Fruit fly (Drosophila melanogaster) whole organism, embryonic: ENCODE results near the gene SelG.
A peak's percentile ranks its signal among the peaks of the same experiment; 100 is the strongest.

Experiments used
- Abd-B ChIP-seq: fragments of 200-800 bp; sonication (Bioruptor generic); optimal IDR thresholded peaks from 2 replicates; lab custom pipeline; 2018; ENCODE audit warnings: missing biosample characterization, mild to moderate bottlenecking, missing genetic modification characterization, moderate library complexity
- Aef1 ChIP-seq: fragments of 200-800 bp; sonication (Bioruptor generic); IDR thresholded peaks from 3 replicates; pipeline ENCODE4 v1.3.6; 2022; ENCODE audit warnings: missing biosample characterization, missing genetic modification characterization
- Awh ChIP-seq: fragments of 200-800 bp; sonication (Bioruptor generic); IDR thresholded peaks from 2 replicates; pipeline ENCODE4, ENCODE4 v1.3.6; 2022; ENCODE audit warnings: missing biosample characterization, missing genetic modification characterization
- B-H2 ChIP-seq: fragments of 200-800 bp; sonication (Bioruptor generic); optimal IDR thresholded peaks from 2 replicates; lab custom pipeline; 2018; ENCODE audit warnings: missing biosample characterization, mild to moderate bottlenecking, missing genetic modification characterization
- CG10366 ChIP-seq: fragments of 200-800 bp; sonication (Bioruptor generic); IDR thresholded peaks from 2 replicates; pipeline ENCODE4 v1.3.6; 2022; ENCODE audit warnings: missing biosample characterization, missing genetic modification characterization
- CG12071 ChIP-seq: fragments of 200-800 bp; sonication (Bioruptor generic); optimal IDR thresholded peaks from 3 replicates; lab custom pipeline; 2018; ENCODE audit warnings: missing biosample characterization, mild to moderate bottlenecking, missing genetic modification characterization
- CG15269 ChIP-seq: fragments of 200-800 bp; sonication (Bioruptor generic); optimal IDR thresholded peaks from 2 replicates; lab custom pipeline; 2018; ENCODE audit warnings: missing biosample characterization, mild to moderate bottlenecking, missing genetic modification characterization, moderate library complexity
- CG1602 ChIP-seq: fragments of 200-800 bp; sonication (Bioruptor generic); optimal IDR thresholded peaks from 3 replicates; lab custom pipeline; 2016; ENCODE audit warnings: missing biosample characterization, missing genetic modification characterization
- CG1603 ChIP-seq: fragments of 200-800 bp; sonication (Bioruptor generic); optimal IDR thresholded peaks from 2 replicates; lab custom pipeline; 2019; ENCODE audit warnings: missing biosample characterization, mild to moderate bottlenecking, missing genetic modification characterization, moderate library complexity
- CG16779 ChIP-seq: fragments of 200-800 bp; sonication (Bioruptor generic); IDR thresholded peaks from 2 replicates; pipeline ENCODE4 v1.3.6; 2022; ENCODE audit warnings: missing biosample characterization, missing genetic modification characterization
- CG17359 ChIP-seq: fragments of 200-800 bp; sonication (Bioruptor generic); optimal IDR thresholded peaks from 3 replicates; lab custom pipeline; 2018; ENCODE audit warnings: missing biosample characterization, mild to moderate bottlenecking, missing genetic modification characterization, moderate library complexity
- CG18011 ChIP-seq: fragments of 200-800 bp; sonication (Bioruptor generic); optimal IDR thresholded peaks from 2 replicates; lab custom pipeline; 2017; ENCODE audit warnings: missing biosample characterization, missing genetic modification characterization, mild to moderate bottlenecking, moderate library complexity, missing genotype
- CG2678 ChIP-seq: fragments of 200-800 bp; sonication (Bioruptor generic); optimal IDR thresholded peaks from 3 replicates; lab custom pipeline; 2019; ENCODE audit warnings: missing biosample characterization, mild to moderate bottlenecking, missing genetic modification characterization, moderate library complexity
- CG31441 ChIP-seq: fragments of 200-800 bp; sonication (Bioruptor generic); IDR thresholded peaks from 2 replicates; pipeline ENCODE4 v1.3.6; 2022; ENCODE audit warnings: missing biosample characterization, missing genetic modification characterization
- CG32767 ChIP-seq: fragments of 200-800 bp; sonication (Bioruptor generic); IDR thresholded peaks from 2 replicates; pipeline ENCODE4 v1.3.6; 2022; ENCODE audit warnings: missing biosample characterization, missing genetic modification characterization
- CG3407 ChIP-seq: fragments of 200-800 bp; sonication (Bioruptor generic); optimal IDR thresholded peaks from 2 replicates; lab custom pipeline; 2018; ENCODE audit warnings: missing biosample characterization, mild to moderate bottlenecking, missing genetic modification characterization
- CG3995 ChIP-seq: fragments of 200-800 bp; sonication (Bioruptor generic); optimal IDR thresholded peaks from 3 replicates; lab custom pipeline; 2016; ENCODE audit warnings: missing biosample characterization, missing genetic modification characterization
- CG6683 ChIP-seq: fragments of 200-800 bp; sonication (Bioruptor generic); optimal IDR thresholded peaks from 2 replicates; lab custom pipeline; 2017; ENCODE audit warnings: missing biosample characterization, mild to moderate bottlenecking, missing genetic modification characterization, missing genetic modification reagents
- CG7987 ChIP-seq: fragments of 200-800 bp; sonication (Bioruptor generic); optimal IDR thresholded peaks from 2 replicates; lab custom pipeline; 2018; ENCODE audit warnings: missing biosample characterization, mild to moderate bottlenecking, missing genetic modification characterization, moderate library complexity
- CG8765 ChIP-seq: fragments of 200-800 bp; sonication (Bioruptor generic); IDR thresholded peaks from 2 replicates; pipeline ENCODE4 v1.3.6; 2022; ENCODE audit warnings: missing biosample characterization, missing genetic modification characterization
- CG9437 ChIP-seq: fragments of 200-800 bp; sonication (Bioruptor generic); optimal IDR thresholded peaks from 2 replicates; lab custom pipeline; 2018; ENCODE audit warnings: missing biosample characterization, mild to moderate bottlenecking, missing genetic modification characterization
- CG9817 ChIP-seq: fragments of 200-800 bp; sonication (Bioruptor generic); optimal IDR thresholded peaks from 2 replicates; lab custom pipeline; 2018; ENCODE audit warnings: missing biosample characterization, mild to moderate bottlenecking, missing genetic modification characterization, moderate library complexity
- Camta ChIP-seq: fragments of 200-800 bp; sonication (Bioruptor generic); optimal IDR thresholded peaks from 2 replicates; lab custom pipeline; 2016; ENCODE audit warnings: missing biosample characterization, missing genetic modification characterization
- Dbx ChIP-seq: fragments of 200-800 bp; sonication (Bioruptor generic); IDR thresholded peaks from 3 replicates; pipeline ENCODE4 v1.3.6; 2022; ENCODE audit warnings: missing biosample characterization, missing genetic modification characterization
- Dfd ChIP-seq, 2 experiments: fragments of >200 bp; optimal IDR thresholded peaks; 2 replicates each; lab custom pipeline; 2017; ENCODE audit warnings: missing biosample characterization in 2 of 2, missing genetic modification characterization in 2 of 2
- E2f1 ChIP-seq: fragments of 200-800 bp; sonication (Bioruptor generic); IDR thresholded peaks from 2 replicates; pipeline ENCODE4 v1.3.6; 2022; ENCODE audit warnings: missing biosample characterization, missing genetic modification characterization
- Fer1 ChIP-seq: fragments of 200-800 bp; sonication (Bioruptor generic); optimal IDR thresholded peaks from 2 replicates; lab custom pipeline; 2017; ENCODE audit warnings: missing biosample characterization, mild to moderate bottlenecking, missing genetic modification characterization
- Fer3 ChIP-seq: fragments of 200-800 bp; sonication (Bioruptor generic); optimal IDR thresholded peaks from 2 replicates; lab custom pipeline; 2018; ENCODE audit warnings: missing biosample characterization, mild to moderate bottlenecking, missing genetic modification characterization, moderate library complexity
- Hr3 ChIP-seq: fragments of 200-800 bp; sonication (Bioruptor generic); optimal IDR thresholded peaks from 3 replicates; lab custom pipeline; 2016; ENCODE audit warnings: missing biosample characterization, missing genetic modification characterization
- Neu2 ChIP-seq: fragments of 200-800 bp; sonication (Bioruptor generic); optimal IDR thresholded peaks from 3 replicates; lab custom pipeline; 2016; ENCODE audit warnings: missing biosample characterization, missing genetic modification characterization, borderline replicate concordance
- Rx ChIP-seq: fragments of 200-800 bp; sonication (Bioruptor generic); IDR thresholded peaks from 2 replicates; pipeline ENCODE4 v1.3.6; 2022; ENCODE audit warnings: missing biosample characterization, missing genetic modification characterization
- aop ChIP-seq: fragments of 200-800 bp; sonication (Bioruptor generic); IDR thresholded peaks from 2 replicates; pipeline ENCODE4 v1.3.6; 2022; ENCODE audit warnings: missing biosample characterization, missing genetic modification characterization
- ara ChIP-seq: fragments of 200-800 bp; sonication (Bioruptor generic); IDR thresholded peaks from 2 replicates; pipeline ENCODE4 v1.3.6; 2022; ENCODE audit warnings: missing biosample characterization, missing genetic modification characterization
- ci ChIP-seq: fragments of 200-800 bp; sonication (Bioruptor generic); IDR thresholded peaks from 3 replicates; pipeline ENCODE4 v1.3.6; 2022; ENCODE audit warnings: missing biosample characterization, missing genetic modification characterization
- croc ChIP-seq: fragments of 200-800 bp; sonication (Bioruptor generic); conservative IDR thresholded peaks from 3 replicates; pipeline ENCODE4 v1.3.6; 2022; ENCODE audit warnings: missing biosample characterization, missing genetic modification characterization
- dimm ChIP-seq: fragments of 200-800 bp; sonication (Bioruptor generic); IDR thresholded peaks from 2 replicates; pipeline ENCODE4 v1.3.6; 2022; ENCODE audit warnings: missing biosample characterization, missing genetic modification characterization
- dysf ChIP-seq: fragments of 200-800 bp; sonication (Bioruptor generic); IDR thresholded peaks from 3 replicates; pipeline ENCODE4 v1.3.6; 2022; ENCODE audit warnings: missing biosample characterization, missing genetic modification characterization
- eyg ChIP-seq: fragments of 200-800 bp; sonication (Bioruptor generic); optimal IDR thresholded peaks from 3 replicates; lab custom pipeline; 2016; ENCODE audit warnings: missing biosample characterization, missing genetic modification characterization
- fd102C ChIP-seq: fragments of 200-800 bp; sonication (Bioruptor generic); optimal IDR thresholded peaks from 2 replicates; lab custom pipeline; 2018; ENCODE audit warnings: missing biosample characterization, mild to moderate bottlenecking, missing genetic modification characterization, moderate library complexity
- fu2 ChIP-seq: fragments of 200-800 bp; sonication (Bioruptor generic); optimal IDR thresholded peaks from 2 replicates; lab custom pipeline; 2016; ENCODE audit warnings: missing biosample characterization, missing genetic modification characterization
- gsb ChIP-seq: fragments of 200-800 bp; sonication (Bioruptor generic); IDR thresholded peaks from 2 replicates; pipeline ENCODE4 v1.3.6; 2022; ENCODE audit warnings: missing biosample characterization, missing genetic modification characterization
- hb ChIP-seq: fragments of 200-800 bp; sonication (Bioruptor generic); IDR thresholded peaks from 3 replicates; pipeline ENCODE4 v1.3.6; 2022; ENCODE audit warnings: missing biosample characterization, missing genetic modification characterization; ENCODE audit not compliant: partially characterized antibody
- inv ChIP-seq: fragments of 200-800 bp; sonication (Bioruptor generic); IDR thresholded peaks from 2 replicates; pipeline ENCODE4 v1.3.6; 2022; ENCODE audit warnings: missing biosample characterization, missing genetic modification characterization; ENCODE audit not compliant: partially characterized antibody
- jumu ChIP-seq: fragments of 200-800 bp; sonication (Bioruptor generic); optimal IDR thresholded peaks from 3 replicates; lab custom pipeline; 2016; ENCODE audit warnings: missing biosample characterization, missing genetic modification characterization
- sc ChIP-seq, 3 experiments: fragments of >200 bp in 2 of 3; fragments of 200-800 bp in 1 of 3; sonication (Bioruptor generic) in 1 of 3; optimal IDR thresholded peaks; 2 replicates in 2 of 3; 3 replicates in 1 of 3; lab custom pipeline; 2017; ENCODE audit warnings: mild to moderate bottlenecking in 1 of 3, missing biosample characterization in 1 of 3, missing genetic modification characterization in 1 of 3, missing genetic modification reagents in 1 of 3
- sisA ChIP-seq: fragments of 200-800 bp; sonication (Bioruptor generic); IDR thresholded peaks from 2 replicates; pipeline ENCODE4 v1.3.6; 2022; ENCODE audit warnings: missing biosample characterization, missing genetic modification characterization
- ssp ChIP-seq: fragments of 200-800 bp; sonication (Bioruptor generic); IDR thresholded peaks from 2 replicates; pipeline ENCODE4 v1.3.6; 2022; ENCODE audit warnings: missing biosample characterization, missing genetic modification characterization
- tgo ChIP-seq: fragments of 200-800 bp; sonication (Bioruptor generic); IDR thresholded peaks from 3 replicates; pipeline ENCODE4 v1.3.6; 2022; ENCODE audit warnings: missing biosample characterization, missing genetic modification characterization

The SelG gene

DNA sequence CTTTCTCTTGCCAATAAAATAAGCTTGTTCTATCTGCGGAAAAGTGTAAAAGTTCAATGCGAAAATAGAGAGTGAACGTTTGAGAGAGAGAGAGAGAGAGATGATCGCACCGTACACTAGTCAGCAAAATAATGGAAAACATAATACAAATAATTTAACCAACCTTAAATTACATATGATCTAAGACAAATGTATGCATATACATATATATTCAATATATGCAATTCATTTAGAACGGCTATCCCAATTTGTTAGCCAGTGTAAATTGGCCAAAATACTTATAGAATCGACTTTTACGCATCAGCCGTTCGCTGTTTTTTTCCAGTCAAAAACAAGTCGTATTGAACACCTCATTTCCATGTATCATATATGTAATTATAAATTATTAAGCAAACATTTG is 38.1 kb downstream of the SelG start (continued):
- TF ChIP-seq Dbx (GFP tag; lab: Robert Waterston, UW) (peak; percentile 56; the same call in 2 of the 3 replicates), tgo (GFP tag; lab: Robert Waterston, UW) (peak; percentile 75), CG1602 (GFP tag; lab: Kevin White, UChicago) (no peak), fu2 (GFP tag; lab: Kevin White, UChicago) (no peak), Awh (GFP tag; lab: Robert Waterston, UW) (peak; percentile 65; the same call in 1 of the 2 replicates), ara (peak; percentile 51; the same call in 1 of the 2 replicates), sc (optimal IDR thresholded peaks at IDR 0.05; lab: Kevin White, UChicago) (no peak), sc (GFP tag; optimal IDR thresholded peaks at IDR 0.05; lab: Kevin White, UChicago) (no peak), Abd-B (GFP tag; lab: Kevin White, UChicago) (no peak), Hr3 (GFP tag; lab: Kevin White, UChicago) (no peak), CG18011 (peak; percentile 10), jumu (GFP tag; lab: Kevin White, UChicago) (no peak), CG10366 (GFP tag; lab: Robert Waterston, UW) (peak; percentile 72), CG15269 (tag; lab: Kevin White, UChicago) (peak; percentile 46), CG9817 (tag; lab: Kevin White, UChicago) (peak; percentile 50), CG3995 (GFP tag; lab: Kevin White, UChicago) (no peak), Dfd (GFP tag; optimal IDR thresholded peaks at IDR 0.05; lab: Kevin White, UChicago) (no peak), ssp (GFP tag; lab: Robert Waterston, UW) (0 out of 2 replicates have a peak, but pooled peaks have one; percentile 14), B-H2 (no peak), gsb (peak; percentile 67), E2f1 (GFP tag; lab: Robert Waterston, UW) (peak; percentile 54), CG1603 (no peak), dysf (GFP tag; lab: Robert Waterston, UW) (peak; percentile 83), fd102C (no peak), Neu2 (GFP tag; lab: Kevin White, UChicago) (no peak), sisA (peak; percentile 24; the same call in 1 of the 2 replicates), CG6683 (GFP tag; lab: Kevin White, UChicago) (no peak), CG12071 (GFP tag; lab: Kevin White, UChicago) (peak; percentile 66), CG7987 (no peak), CG3407 (no peak), Camta (GFP tag; lab: Kevin White, UChicago) (no peak), Rx (GFP tag; lab: Robert Waterston, UW) (0 out of 2 replicates have a peak, but pooled peaks have one; percentile 43), CG8765 (GFP tag; lab: Robert Waterston, UW) (peak; percentile 27; the same call in 1 of the 2 replicates), CG31441 (GFP tag; lab: Robert Waterston, UW) (0 out of 2 replicates have a peak, but pooled peaks have one; percentile 40), hb (GFP tag; lab: Robert Waterston, UW) (no peak), croc (0 out of 3 replicates have a peak, but pooled peaks have one; percentile 20), CG16779 (GFP tag; lab: Robert Waterston, UW) (0 out of 2 replicates have a peak, but pooled peaks have one; percentile 10), Aef1 (GFP tag; lab: Robert Waterston, UW) (peak; percentile 69), dimm (GFP tag; lab: Robert Waterston, UW) (peak; percentile 43; the same call in 1 of the 2 replicates), inv (GFP tag; lab: Robert Waterston, UW) (no peak), ci (GFP tag; lab: Robert Waterston, UW) (peak; percentile 76; the same call in 2 of the 3 replicates), CG32767 (GFP tag; lab: Robert Waterston, UW) (no peak), aop (GFP tag; lab: Robert Waterston, UW) (no peak), CG2678 (tag; lab: Kevin White, UChicago) (peak; percentile 73), CG17359 (tag; lab: Kevin White, UChicago) (peak; percentile 48), Fer3 (tag; lab: Kevin White, UChicago) (peak; percentile 59), eyg (GFP tag; lab: Kevin White, UChicago) (no peak), CG9437 (GFP tag; lab: Kevin White, UChicago) (no peak), Fer1 (no peak)
